Fruit fly (Drosophila melanogaster): ENCODE data around the gene asl.
A peak's percentile ranks its signal among the peaks of the same experiment; 100 is the strongest.

Gene asl

DNA sequence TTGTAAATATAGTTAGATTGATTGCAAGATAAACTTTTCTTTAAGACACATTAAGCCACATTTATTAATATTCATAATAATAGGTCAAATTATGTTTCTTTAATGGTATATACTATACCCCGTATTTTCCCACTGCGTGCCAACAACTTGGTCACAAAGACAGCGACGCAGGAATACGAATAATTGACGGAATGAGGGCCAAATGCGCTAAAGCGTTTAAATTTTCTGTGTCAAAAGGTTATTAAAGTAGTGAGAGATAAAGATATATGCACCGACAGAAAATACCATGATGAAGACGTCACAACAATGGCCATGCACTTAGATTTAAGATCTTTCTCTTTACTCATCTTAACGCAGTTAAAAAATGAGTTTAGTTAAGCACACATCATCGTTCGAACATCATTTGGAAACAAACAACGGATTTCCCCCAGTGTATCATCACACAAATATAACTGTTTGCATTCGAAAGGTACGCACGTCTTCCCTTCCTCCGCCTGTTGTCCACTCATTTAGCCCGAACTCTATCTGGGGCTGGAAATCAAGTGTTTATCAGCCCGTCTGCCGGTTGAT lies 14.1 kb upstream of the asl start:
- peak; percentile 90 for TF ChIP-seq svp (GFP tag)
- peak; percentile 36 for TF ChIP-seq CG7368 (GFP tag; optimal IDR thresholded peaks at IDR 0.05)
- peak; percentile 69 for TF ChIP-seq Met (GFP tag; optimal IDR thresholded peaks at IDR 0.05)
- peak; percentile 66 for TF ChIP-seq Smox (GFP tag; optimal IDR thresholded peaks at IDR 0.05)
- peak; percentile 55 for TF ChIP-seq CG6792 (GFP tag; optimal IDR thresholded peaks at IDR 0.05)
- peak; percentile 67 for TF ChIP-seq Eip75B (GFP tag; optimal IDR thresholded peaks at IDR 0.05)
- TF ChIP-seq Lpt (GFP tag; optimal IDR thresholded peaks at IDR 0.05) = peak; percentile 17
- peak; percentile 19 for TF ChIP-seq Ets21C (GFP tag; optimal IDR thresholded peaks at IDR 0.05)
- TF ChIP-seq Sox14 (GFP tag; optimal IDR thresholded peaks at IDR 0.05) = peak; percentile 57
- peak; percentile 51 for TF ChIP-seq lz (GFP tag; optimal IDR thresholded peaks at IDR 0.05)
- TF ChIP-seq CG16779 (tag; optimal IDR thresholded peaks at IDR 0.05) = peak; percentile 16
- peak; percentile 71 for TF ChIP-seq topi (GFP tag; optimal IDR thresholded peaks at IDR 0.05)
- TF ChIP-seq Hr38 (GFP tag; optimal IDR thresholded peaks at IDR 0.05) = no peak
- TF ChIP-seq Eip78C (GFP tag) = peak; percentile 92
- TF ChIP-seq CG6808 (GFP tag; optimal IDR thresholded peaks at IDR 0.05) = peak; percentile 69
- TF ChIP-seq cyc (GFP tag; optimal IDR thresholded peaks at IDR 0.05) = peak; percentile 70
- peak; percentile 82 for TF ChIP-seq esn (GFP tag; optimal IDR thresholded peaks at IDR 0.05)
- TF ChIP-seq CG10631 (GFP tag; optimal IDR thresholded peaks at IDR 0.05) = peak; percentile 60
- no peak for TF ChIP-seq Eip93F (GFP tag; optimal IDR thresholded peaks at IDR 0.05)
- peak; percentile 54 for TF ChIP-seq achi (GFP tag; optimal IDR thresholded peaks at IDR 0.05)
- TF ChIP-seq CG31627 (GFP tag; optimal IDR thresholded peaks at IDR 0.05) = peak; percentile 65
- peak; percentile 49 for TF ChIP-seq CG10669 (GFP tag; optimal IDR thresholded peaks at IDR 0.05)
- TF ChIP-seq net (GFP tag; optimal IDR thresholded peaks at IDR 0.05) = peak; percentile 73
- TF ChIP-seq CG1621 (tag; optimal IDR thresholded peaks at IDR 0.05) = peak; percentile 14
- no peak for TF ChIP-seq dsx (GFP tag; optimal IDR thresholded peaks at IDR 0.05; ENCODE audit: poor library complexity, severe bottlenecking)
- peak; percentile 5 for TF ChIP-seq Blimp-1 (GFP tag; optimal IDR thresholded peaks at IDR 0.05)
- peak; percentile 23 for TF ChIP-seq CG3032 (tag; optimal IDR thresholded peaks at IDR 0.05)
- peak; percentile 50 for TF ChIP-seq fd59A (GFP tag; optimal IDR thresholded peaks at IDR 0.05)
- TF ChIP-seq CG8119 (GFP tag; IDR thresholded peaks at IDR 0.05) = peak; percentile 60; the same call in 1 of the 3 replicates
- peak; percentile 57 for TF ChIP-seq CG11902 (GFP tag; optimal IDR thresholded peaks at IDR 0.05)
- peak; percentile 75 for TF ChIP-seq CG3919 (GFP tag; optimal IDR thresholded peaks at IDR 0.05)
- peak; percentile 58 for TF ChIP-seq OdsH (GFP tag; optimal IDR thresholded peaks at IDR 0.05)
- TF ChIP-seq CG34406 (GFP tag; optimal IDR thresholded peaks at IDR 0.05) = peak; percentile 56
- peak; percentile 61 for TF ChIP-seq Sox102F (GFP tag; optimal IDR thresholded peaks at IDR 0.05)
- TF ChIP-seq CG15336 (GFP tag; IDR thresholded peaks at IDR 0.05) = no peak
- TF ChIP-seq fd85E (GFP tag; optimal IDR thresholded peaks at IDR 0.05) = peak; percentile 15
- TF ChIP-seq CG8632 (GFP tag; optimal IDR thresholded peaks at IDR 0.05) = peak; percentile 65
- TF ChIP-seq CG11762 (GFP tag; optimal IDR thresholded peaks at IDR 0.05; ENCODE audit: insufficient read depth) = peak; percentile 14
- TF ChIP-seq ss (GFP tag; optimal IDR thresholded peaks at IDR 0.05) = peak in 1 of 2 experiments; percentile 51
- TF ChIP-seq vri (GFP tag; optimal IDR thresholded peaks at IDR 0.05) = no peak
- peak; percentile 81 for TF ChIP-seq fkh (GFP tag; optimal IDR thresholded peaks at IDR 0.05)
- peak; percentile 51 for TF ChIP-seq Gug (GFP tag; IDR thresholded peaks at IDR 0.05)
- peak; percentile 48 for TF ChIP-seq spab (GFP tag; optimal IDR thresholded peaks at IDR 0.05)
- peak; percentile 57 for TF ChIP-seq pdm3 (GFP tag; optimal IDR thresholded peaks at IDR 0.05)
- TF ChIP-seq Ets96B (tag; optimal IDR thresholded peaks at IDR 0.05) = peak; percentile 55
- TF ChIP-seq Hr39 (GFP tag; optimal IDR thresholded peaks at IDR 0.05) = peak; percentile 61
- no peak for TF ChIP-seq CG9139 (GFP tag; optimal IDR thresholded peaks at IDR 0.05)
- TF ChIP-seq dac (GFP tag; optimal IDR thresholded peaks at IDR 0.05) = peak; percentile 55
- peak; percentile 18 to 78 for TF ChIP-seq salr (GFP tag; optimal IDR thresholded peaks at IDR 0.05)
- TF ChIP-seq CG4318 (GFP tag; optimal IDR thresholded peaks at IDR 0.05) = peak; percentile 73
- peak; percentile 54 for TF ChIP-seq Sox15 (GFP tag; optimal IDR thresholded peaks at IDR 0.05)
